Fruit fly (Drosophila melanogaster) whole organism, wandering third instar larva: Measurements from ENCODE around the gene Cdk8.

Experiments used
- CG9705 ChIP-seq: fragments of 200-800 bp; sonication (Bioruptor generic); optimal IDR thresholded peaks from 2 replicates; lab custom pipeline; 2018; ENCODE audit warnings: missing biosample characterization, mild to moderate bottlenecking, missing genetic modification characterization
- ey ChIP-seq: fragments of 200-800 bp; sonication (Bioruptor generic); optimal IDR thresholded peaks from 2 replicates; lab custom pipeline; 2016; ENCODE audit warnings: missing biosample characterization, missing genetic modification characterization
- rgr ChIP-seq: fragments of 200-800 bp; sonication (Bioruptor generic); optimal IDR thresholded peaks from 3 replicates; lab custom pipeline; 2016; ENCODE audit warnings: missing biosample characterization, mild to moderate bottlenecking, missing genetic modification characterization
- tai ChIP-seq: sonication (Bioruptor generic); optimal IDR thresholded peaks from 2 replicates; lab custom pipeline; 2016; ENCODE audit warnings: missing biosample characterization, missing genetic modification characterization

Cdk8 gene

DNA sequence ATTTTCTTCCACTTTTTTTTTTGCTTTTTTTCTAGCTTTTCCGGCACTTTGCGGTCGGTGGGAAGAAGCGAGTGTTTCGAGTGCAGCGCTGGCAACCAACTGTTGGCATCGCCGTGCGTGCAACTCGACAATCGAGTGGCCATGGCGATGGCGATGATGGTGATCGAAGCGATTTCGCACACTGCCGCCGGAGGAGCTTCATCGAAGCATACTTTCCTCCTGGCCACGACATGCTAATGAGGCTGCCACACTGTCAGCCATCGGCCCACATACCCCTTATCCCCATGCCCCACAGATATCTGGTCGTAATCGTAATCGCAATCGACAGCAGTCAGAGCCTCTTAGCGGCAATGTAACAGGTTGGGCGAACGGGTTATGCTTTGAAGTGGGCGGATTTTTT, 40.9 kb downstream of the Cdk8 start, which contains the start of gene Zasp67:
Gene Zasp67 (minus strand): TSS at position 101 of the 400 bp plus-strand sequence.
- TF ChIP-seq ey (no peak), rgr (GFP tag; lab: Kevin White, UChicago) (no peak), CG9705 (GFP tag; lab: Kevin White, UChicago) (no peak), tai (GFP tag; lab: Kevin White, UChicago) (no peak)
